Worm (Caenorhabditis elegans): Measurements from ENCODE around the gene cex-1.

DNA sequence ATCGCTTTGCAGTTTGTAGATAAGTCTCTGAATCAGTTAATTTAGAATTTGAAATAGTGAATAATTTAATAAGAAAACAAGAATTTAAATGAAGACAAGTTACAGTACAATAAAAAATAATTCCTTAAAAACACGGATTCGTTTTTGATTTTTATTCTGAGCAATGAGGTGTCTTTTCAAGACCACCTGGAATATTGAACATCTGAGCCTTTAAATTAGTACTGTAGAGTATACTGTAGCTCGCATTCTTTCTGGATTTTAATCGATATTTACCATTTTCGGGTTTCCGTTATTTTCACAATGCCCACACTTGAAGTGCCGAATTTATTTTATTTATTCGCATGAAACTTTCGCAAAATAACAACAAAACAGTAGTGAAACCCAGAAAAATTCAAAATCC lies 23.6 kb upstream of the cex-1 start, which contains the start of gene F07F6.7:
- no peak for TF ChIP-seq ets-7 (tag; optimal IDR thresholded peaks at IDR 0.05)
- no peak for TF ChIP-seq tra-4 (tag; optimal IDR thresholded peaks at IDR 0.05)
- no peak for TF ChIP-seq B0310.2 (tag; optimal IDR thresholded peaks at IDR 0.05)
- TF ChIP-seq ama-1 (optimal IDR thresholded peaks at IDR 0.05) = no peak
- no peak for TF ChIP-seq sea-1 (GFP tag; conservative IDR thresholded peaks at IDR 0.05)
- no peak for TF ChIP-seq F13C5.2 (tag; optimal IDR thresholded peaks at IDR 0.05)
- TF ChIP-seq hmg-4 (GFP tag; optimal IDR thresholded peaks at IDR 0.05) = no peak
- no peak for TF ChIP-seq aly-1 (tag; optimal IDR thresholded peaks at IDR 0.05)
- TF ChIP-seq flt-1 (GFP tag; IDR thresholded peaks at IDR 0.05) = no peak
- TF ChIP-seq hmbx-1 (tag; optimal IDR thresholded peaks at IDR 0.05) = no peak
- TF ChIP-seq ceh-13 (GFP tag; optimal IDR thresholded peaks at IDR 0.05) = no peak
- TF ChIP-seq scrt-1 (GFP tag; IDR thresholded peaks at IDR 0.05) = no peak
- no peak for TF ChIP-seq tbx-37 (GFP tag; conservative IDR thresholded peaks at IDR 0.05)

All from whole organism, early embryonic.